Worm (Caenorhabditis elegans): ENCODE results near the gene xpf-1.
A peak's percentile ranks its signal among the peaks of the same experiment; 100 is the strongest.

Gene xpf-1

ce11 chrII:11731174-11731724 lies 35.3 kb downstream of the xpf-1 start:
- no peak for TF ChIP-seq cog-1 (tag; optimal IDR thresholded peaks at IDR 0.05)
- no peak for TF ChIP-seq ztf-29 (GFP tag; IDR thresholded peaks at IDR 0.05)
- no peak for TF ChIP-seq tab-1 (GFP tag; IDR thresholded peaks at IDR 0.05)
- no peak for TF ChIP-seq klf-2 (GFP tag; conservative IDR thresholded peaks at IDR 0.05)
- TF ChIP-seq T22C8.4 (GFP tag; IDR thresholded peaks at IDR 0.05), result no peak
- TF ChIP-seq flt-1 (GFP tag; IDR thresholded peaks at IDR 0.05), result no peak
- no peak for TF ChIP-seq med-1 (GFP tag; optimal IDR thresholded peaks at IDR 0.05; ENCODE audit: insufficient read depth)
- TF ChIP-seq ztf-23 (GFP tag; IDR thresholded peaks at IDR 0.05), result no peak
- no peak for TF ChIP-seq ref-1 (GFP tag; conservative IDR thresholded peaks at IDR 0.05)

- TF ChIP-seq tab-1 (GFP tag; IDR thresholded peaks at IDR 0.05) (no peak), med-1 (GFP tag; optimal IDR thresholded peaks at IDR 0.05; ENCODE audit: insufficient read depth) (no peak), ref-1 (GFP tag; conservative IDR thresholded peaks at IDR 0.05) (no peak), ztf-23 (GFP tag; IDR thresholded peaks at IDR 0.05) (no peak), flt-1 (GFP tag; IDR thresholded peaks at IDR 0.05) (no peak), T22C8.4 (GFP tag; IDR thresholded peaks at IDR 0.05) (no peak), klf-2 (GFP tag; conservative IDR thresholded peaks at IDR 0.05) (no peak), ztf-29 (GFP tag; IDR thresholded peaks at IDR 0.05) (no peak), cog-1 (tag; optimal IDR thresholded peaks at IDR 0.05) (no peak)
Observed at ce11 chrII:11732513-11732912, 36.5 kb downstream of the xpf-1 start, which contains the start of gene F13D12.8. F13D12.8 (minus strand) TSS chrII:11732594.

- no peak for TF ChIP-seq ref-1 (GFP tag; conservative IDR thresholded peaks at IDR 0.05)
- no peak for TF ChIP-seq ztf-29 (GFP tag; IDR thresholded peaks at IDR 0.05)
- TF ChIP-seq T22C8.4 (GFP tag; IDR thresholded peaks at IDR 0.05), result no peak
- no peak for TF ChIP-seq tab-1 (GFP tag; IDR thresholded peaks at IDR 0.05)
- TF ChIP-seq med-1 (GFP tag; optimal IDR thresholded peaks at IDR 0.05; ENCODE audit: insufficient read depth), result no peak
- no peak for TF ChIP-seq klf-2 (GFP tag; conservative IDR thresholded peaks at IDR 0.05)
- TF ChIP-seq ztf-23 (GFP tag; IDR thresholded peaks at IDR 0.05), result no peak
- no peak for TF ChIP-seq cog-1 (tag; optimal IDR thresholded peaks at IDR 0.05)
- TF ChIP-seq flt-1 (GFP tag; IDR thresholded peaks at IDR 0.05), result no peak
Observed at ce11 chrII:11733850-11734249, 37.9 kb downstream of the xpf-1 start.

ce11 chrII:11737347-11737746 lies 41.4 kb downstream of the xpf-1 start:
- no peak for TF ChIP-seq tab-1 (GFP tag; IDR thresholded peaks at IDR 0.05)
- TF ChIP-seq ztf-23 (GFP tag; IDR thresholded peaks at IDR 0.05), result no peak
- no peak for TF ChIP-seq med-1 (GFP tag; optimal IDR thresholded peaks at IDR 0.05; ENCODE audit: insufficient read depth)
- TF ChIP-seq ref-1 (GFP tag; conservative IDR thresholded peaks at IDR 0.05), result no peak
- no peak for TF ChIP-seq ztf-29 (GFP tag; IDR thresholded peaks at IDR 0.05)

ce11 chrII:11739199-11739598 lies 43.2 kb downstream of the xpf-1 start, which contains the start of gene ctsa-1.2:
ctsa-1.2 (plus strand) TSS chrII:11739358.
- TF ChIP-seq med-1 (GFP tag; optimal IDR thresholded peaks at IDR 0.05; ENCODE audit: insufficient read depth), result no peak
- no peak for TF ChIP-seq ref-1 (GFP tag; conservative IDR thresholded peaks at IDR 0.05)
- no peak for TF ChIP-seq tab-1 (GFP tag; IDR thresholded peaks at IDR 0.05)
- no peak for TF ChIP-seq klf-2 (GFP tag; conservative IDR thresholded peaks at IDR 0.05)
- no peak for TF ChIP-seq ztf-23 (GFP tag; IDR thresholded peaks at IDR 0.05)
- no peak for TF ChIP-seq flt-1 (GFP tag; IDR thresholded peaks at IDR 0.05)
- TF ChIP-seq ztf-29 (GFP tag; IDR thresholded peaks at IDR 0.05), result no peak
- TF ChIP-seq T22C8.4 (GFP tag; IDR thresholded peaks at IDR 0.05), result no peak
- no peak for TF ChIP-seq cog-1 (tag; optimal IDR thresholded peaks at IDR 0.05)

- no peak for TF ChIP-seq T22C8.4 (GFP tag; IDR thresholded peaks at IDR 0.05)
- TF ChIP-seq med-1 (GFP tag; optimal IDR thresholded peaks at IDR 0.05; ENCODE audit: insufficient read depth), result no peak
- TF ChIP-seq flt-1 (GFP tag; IDR thresholded peaks at IDR 0.05), result no peak
- TF ChIP-seq ref-1 (GFP tag; conservative IDR thresholded peaks at IDR 0.05), result no peak
- no peak for TF ChIP-seq ztf-23 (GFP tag; IDR thresholded peaks at IDR 0.05)
- no peak for TF ChIP-seq cog-1 (tag; optimal IDR thresholded peaks at IDR 0.05)
- TF ChIP-seq klf-2 (GFP tag; conservative IDR thresholded peaks at IDR 0.05), result no peak
- TF ChIP-seq ztf-29 (GFP tag; IDR thresholded peaks at IDR 0.05), result no peak
- TF ChIP-seq tab-1 (GFP tag; IDR thresholded peaks at IDR 0.05), result no peak
Observed at ce11 chrII:11742320-11742719, 46.3 kb downstream of the xpf-1 start.

ce11 chrII:11746782-11747288 lies 50.9 kb downstream of the xpf-1 start:
- TF ChIP-seq cog-1 (tag; optimal IDR thresholded peaks at IDR 0.05) (no peak), T22C8.4 (GFP tag; IDR thresholded peaks at IDR 0.05) (peak; percentile 48; the same call in 1 of the 2 replicates), med-1 (GFP tag; optimal IDR thresholded peaks at IDR 0.05; ENCODE audit: insufficient read depth) (no peak), tab-1 (GFP tag; IDR thresholded peaks at IDR 0.05) (peak; percentile 64; the same call in 1 of the 2 replicates), ztf-23 (GFP tag; IDR thresholded peaks at IDR 0.05) (0 out of 2 replicates have a peak, but pooled peaks have one; percentile 37), ztf-29 (GFP tag; IDR thresholded peaks at IDR 0.05) (no peak), ref-1 (GFP tag; conservative IDR thresholded peaks at IDR 0.05) (no peak), flt-1 (GFP tag; IDR thresholded peaks at IDR 0.05) (peak; percentile 60; the same call in 1 of the 2 replicates), klf-2 (GFP tag; conservative IDR thresholded peaks at IDR 0.05) (no peak)

ce11 chrII:11747889-11748288 lies 51.9 kb downstream of the xpf-1 start:
- TF ChIP-seq cog-1 (tag; optimal IDR thresholded peaks at IDR 0.05) (no peak), flt-1 (GFP tag; IDR thresholded peaks at IDR 0.05) (0 out of 2 replicates have a peak, but pooled peaks have one; percentile 8), ztf-23 (GFP tag; IDR thresholded peaks at IDR 0.05) (no peak)

ce11 chrII:11748494-11748893 lies 52.5 kb downstream of the xpf-1 start, which contains the start of the genes F44E5.17 and gpb-1:
F44E5.17 (minus strand) TSS chrII:11748594.
gpb-1 (minus strand) TSS chrII:11748611.
- TF ChIP-seq ref-1 (GFP tag; conservative IDR thresholded peaks at IDR 0.05) (no peak), ztf-23 (GFP tag; IDR thresholded peaks at IDR 0.05) (no peak), med-1 (GFP tag; optimal IDR thresholded peaks at IDR 0.05; ENCODE audit: insufficient read depth) (no peak), ztf-29 (GFP tag; IDR thresholded peaks at IDR 0.05) (no peak), T22C8.4 (GFP tag; IDR thresholded peaks at IDR 0.05) (no peak)
